Worm (Caenorhabditis elegans): ENCODE results near the gene srv-4.
A peak's percentile ranks its signal among the peaks of the same experiment; 100 is the strongest.

srv-4 gene

ce11 chrIV:4294552-4294951, 6.3 kb upstream of the srv-4 start, which contains the start of gene F15E6.3 (continued):
- TF ChIP-seq hlh-17 (GFP tag; optimal IDR thresholded peaks at IDR 0.05; ENCODE audit: borderline replicate concordance) = no peak
- no peak for TF ChIP-seq unc-86 (tag; optimal IDR thresholded peaks at IDR 0.05)
- TF ChIP-seq nhr-20 (tag; optimal IDR thresholded peaks at IDR 0.05) = peak; percentile 79
- no peak for TF ChIP-seq dsc-1 (tag; optimal IDR thresholded peaks at IDR 0.05)
- no peak for TF ChIP-seq snu-23 (GFP tag; optimal IDR thresholded peaks at IDR 0.05)
- TF ChIP-seq swsn-7 (tag; optimal IDR thresholded peaks at IDR 0.05) = no peak
- TF ChIP-seq alr-1 (tag; optimal IDR thresholded peaks at IDR 0.05; ENCODE audit: borderline replicate concordance) = no peak
- no peak for TF ChIP-seq dpl-1 (GFP tag; optimal IDR thresholded peaks at IDR 0.05)
- no peak for TF ChIP-seq rnt-1 (tag; optimal IDR thresholded peaks at IDR 0.05)
- no peak for TF ChIP-seq ztf-4 (tag; optimal IDR thresholded peaks at IDR 0.05)
- TF ChIP-seq jun-1 (tag; optimal IDR thresholded peaks at IDR 0.05) = no peak
- TF ChIP-seq zip-4 (GFP tag; optimal IDR thresholded peaks at IDR 0.05) = no peak
- no peak for TF ChIP-seq grh-1 (GFP tag; IDR thresholded peaks at IDR 0.05)
- no peak for TF ChIP-seq sup-37 (GFP tag; optimal IDR thresholded peaks at IDR 0.05)
- TF ChIP-seq lin-15B (tag; optimal IDR thresholded peaks at IDR 0.05) = no peak
- TF ChIP-seq nhr-85 (tag) = peak; percentile 94
- peak in 4 of 6 experiments; percentile 57 to 97 (median 70) for TF ChIP-seq elt-3 (tag; optimal IDR thresholded peaks at IDR 0.05)

ce11 chrIV:4292569-4292968, 4.3 kb upstream of the srv-4 start, which contains the start of gene F15E6.10:
F15E6.10 (plus strand) TSS chrIV:4292869.
- TF ChIP-seq egl-27 (tag; optimal IDR thresholded peaks at IDR 0.05) (no peak), zip-4 (GFP tag; optimal IDR thresholded peaks at IDR 0.05) (no peak), ztf-4 (tag; optimal IDR thresholded peaks at IDR 0.05) (no peak), nhr-90 (tag; optimal IDR thresholded peaks at IDR 0.05; ENCODE audit: poor library complexity) (no peak), nhr-19 (GFP tag; conservative IDR thresholded peaks at IDR 0.05) (no peak), F16B12.6 (tag; optimal IDR thresholded peaks at IDR 0.05) (no peak), fkh-8 (tag; optimal IDR thresholded peaks at IDR 0.05) (no peak), mep-1 (tag; optimal IDR thresholded peaks at IDR 0.05) (no peak), aha-1 (tag; optimal IDR thresholded peaks at IDR 0.05) (no peak), mef-2 (tag; optimal IDR thresholded peaks at IDR 0.05) (no peak), unc-98 (GFP tag; IDR thresholded peaks at IDR 0.05) (no peak), skn-1 (tag; optimal IDR thresholded peaks at IDR 0.05) (no peak), nhr-85 (tag) (no peak), nhr-76 (tag; optimal IDR thresholded peaks at IDR 0.05) (no peak), pax-3 (tag; optimal IDR thresholded peaks at IDR 0.05) (no peak), efl-3 (GFP tag; optimal IDR thresholded peaks at IDR 0.05) (no peak), jun-1 (tag; optimal IDR thresholded peaks at IDR 0.05) (no peak), swsn-7 (tag; optimal IDR thresholded peaks at IDR 0.05) (no peak), lin-13 (GFP tag; optimal IDR thresholded peaks at IDR 0.05) (no peak), tlp-1 (tag; optimal IDR thresholded peaks at IDR 0.05) (no peak)

DNA sequence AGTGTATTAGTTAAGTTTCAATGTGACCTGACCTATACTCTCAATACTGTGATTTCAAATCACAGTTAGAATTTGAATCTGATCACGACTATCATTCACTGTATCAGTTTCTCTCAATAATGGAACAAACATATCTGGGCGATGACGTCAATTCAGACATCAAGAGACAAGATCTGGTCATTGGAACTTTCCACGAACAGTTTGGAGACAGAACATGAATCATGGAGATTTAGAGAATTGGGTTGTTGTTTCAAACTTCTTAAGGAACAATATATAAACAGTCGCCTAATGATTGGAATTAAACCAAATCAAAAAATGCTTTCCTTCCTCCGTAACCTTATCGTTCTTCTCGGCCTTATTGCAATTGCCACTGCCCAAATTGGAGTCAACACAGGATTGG, 2.9 kb upstream of the srv-4 start, which contains the start of gene F15E6.4:
TSS of gene F15E6.4 (plus strand) at position 301 of the 400 bp plus-strand sequence.
- TF ChIP-seq nhr-76 (tag; optimal IDR thresholded peaks at IDR 0.05) (no peak), lir-3 (tag; optimal IDR thresholded peaks at IDR 0.05; ENCODE audit: poor library complexity) (no peak), lin-15B (tag; optimal IDR thresholded peaks at IDR 0.05) (no peak), aly-2 (tag; optimal IDR thresholded peaks at IDR 0.05) (no peak), lin-14 (GFP tag; optimal IDR thresholded peaks at IDR 0.05) (no peak), ceh-8 (GFP tag; optimal IDR thresholded peaks at IDR 0.05) (no peak), swsn-7 (tag; optimal IDR thresholded peaks at IDR 0.05) (no peak), lin-13 (GFP tag; optimal IDR thresholded peaks at IDR 0.05) (no peak), dpl-1 (GFP tag; optimal IDR thresholded peaks at IDR 0.05) (no peak)

DNA sequence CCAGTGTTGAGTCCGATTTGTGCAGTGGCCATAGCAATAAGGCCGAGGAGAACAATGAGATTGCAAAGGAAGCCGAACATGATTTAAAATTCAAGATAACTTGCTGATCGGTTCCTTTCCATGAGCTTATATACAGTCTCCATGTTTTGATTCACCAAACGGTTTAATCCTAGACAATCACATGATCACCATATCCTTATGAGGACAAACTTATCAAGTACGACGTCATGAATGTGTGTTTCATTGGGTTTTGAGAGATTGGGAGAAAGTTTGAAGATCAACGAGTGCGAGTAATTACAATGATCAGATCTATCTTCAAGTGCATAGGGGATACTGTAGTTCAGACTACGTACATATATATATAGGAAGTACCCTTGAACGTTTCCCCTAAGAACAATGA, 2.2 kb upstream of the srv-4 start, which contains the start of gene dct-7:
TSS of gene dct-7 (minus strand) at position 101 of the 400 bp plus-strand sequence.
- no peak for TF ChIP-seq lir-3 (tag; optimal IDR thresholded peaks at IDR 0.05; ENCODE audit: poor library complexity)
- TF ChIP-seq blmp-1 (tag; optimal IDR thresholded peaks at IDR 0.05) = peak; percentile 60
- TF ChIP-seq lin-14 (GFP tag; optimal IDR thresholded peaks at IDR 0.05) = no peak
- TF ChIP-seq efl-1 (optimal IDR thresholded peaks at IDR 0.05) = no peak
- TF ChIP-seq efl-1 (GFP tag; optimal IDR thresholded peaks at IDR 0.05 in 1 of 2) = peak in 1 of 2 experiments; percentile 41
